Worm (Caenorhabditis elegans): ENCODE data around the gene srx-5.

The srx-5 gene

ce11 chrV:667459-667858, 32.4 kb upstream of the srx-5 start, which contains the start of gene nhr-180:
nhr-180 (minus strand) TSS chrV:667510.
- TF ChIP-seq unc-3 (GFP tag; conservative IDR thresholded peaks at IDR 0.05): no peak
- TF ChIP-seq unc-3 (tag; optimal IDR thresholded peaks at IDR 0.05): no peak
- TF ChIP-seq odd-2 (tag; optimal IDR thresholded peaks at IDR 0.05): no peak
- TF ChIP-seq pros-1 (tag; optimal IDR thresholded peaks at IDR 0.05): no peak
- TF ChIP-seq pag-3 (tag; optimal IDR thresholded peaks at IDR 0.05; ENCODE audit: borderline replicate concordance): no peak
- TF ChIP-seq F13H6.1 (tag; optimal IDR thresholded peaks at IDR 0.05): no peak
- no peak for TF ChIP-seq hlh-13 (GFP tag; optimal IDR thresholded peaks at IDR 0.05)
- TF ChIP-seq hlh-6 (tag; optimal IDR thresholded peaks at IDR 0.05): no peak
- no peak for TF ChIP-seq pax-1 (tag; optimal IDR thresholded peaks at IDR 0.05)
- no peak for TF ChIP-seq K09A11.1 (tag; optimal IDR thresholded peaks at IDR 0.05; ENCODE audit: insufficient read depth)
- TF ChIP-seq ref-2 (tag; optimal IDR thresholded peaks at IDR 0.05): no peak
- no peak for TF ChIP-seq tbx-2 (tag; optimal IDR thresholded peaks at IDR 0.05)

- TF ChIP-seq ceh-48 (tag; optimal IDR thresholded peaks at IDR 0.05): no peak
- TF ChIP-seq ceh-18 (tag; optimal IDR thresholded peaks at IDR 0.05): no peak
- no peak for TF ChIP-seq nhr-11 (tag; optimal IDR thresholded peaks at IDR 0.05)
- TF ChIP-seq ceh-14 (tag; optimal IDR thresholded peaks at IDR 0.05): no peak
- TF ChIP-seq tbx-2 (tag; optimal IDR thresholded peaks at IDR 0.05): no peak
- TF ChIP-seq pat-9 (tag; optimal IDR thresholded peaks at IDR 0.05): no peak
- no peak for TF ChIP-seq lim-6 (tag; optimal IDR thresholded peaks at IDR 0.05)
Observed at ce11 chrV:671342-671741, 28.5 kb upstream of the srx-5 start, which contains the start of gene sru-24. sru-24 (minus strand) TSS chrV:671442.

ce11 chrV:674213-674612, 25.7 kb upstream of the srx-5 start, which contains the start of gene sru-25:
sru-25 (minus strand) TSS chrV:674313.
- TF ChIP-seq fkh-10 (GFP tag; optimal IDR thresholded peaks at IDR 0.05): no peak
- no peak for TF ChIP-seq elt-2 (tag; optimal IDR thresholded peaks at IDR 0.05)
- TF ChIP-seq T23F11.4 (GFP tag; optimal IDR thresholded peaks at IDR 0.05): no peak
- TF ChIP-seq unc-86 (tag; optimal IDR thresholded peaks at IDR 0.05): no peak
- TF ChIP-seq ceh-22 (tag; optimal IDR thresholded peaks at IDR 0.05): no peak
- TF ChIP-seq K02D7.2 (tag; optimal IDR thresholded peaks at IDR 0.05): no peak
- no peak for TF ChIP-seq npax-4 (tag; optimal IDR thresholded peaks at IDR 0.05)
- no peak for TF ChIP-seq sdc-2 (tag; optimal IDR thresholded peaks at IDR 0.05)
- TF ChIP-seq rnt-1 (tag; optimal IDR thresholded peaks at IDR 0.05): no peak
- TF ChIP-seq tbx-2 (tag; optimal IDR thresholded peaks at IDR 0.05): no peak
- no peak for TF ChIP-seq K09A11.1 (tag; optimal IDR thresholded peaks at IDR 0.05; ENCODE audit: insufficient read depth)
- TF ChIP-seq ceh-9 (tag; optimal IDR thresholded peaks at IDR 0.05): no peak
- TF ChIP-seq che-1 (tag; optimal IDR thresholded peaks at IDR 0.05): no peak

- TF ChIP-seq pax-1 (tag; optimal IDR thresholded peaks at IDR 0.05) (no peak), syd-9 (tag; optimal IDR thresholded peaks at IDR 0.05) (no peak), C08G9.2 (tag; optimal IDR thresholded peaks at IDR 0.05) (no peak), K09A11.1 (tag; optimal IDR thresholded peaks at IDR 0.05; ENCODE audit: insufficient read depth) (no peak), F13H6.1 (tag; optimal IDR thresholded peaks at IDR 0.05) (no peak), elt-4 (tag; optimal IDR thresholded peaks at IDR 0.05) (no peak), nfya-1 (tag; optimal IDR thresholded peaks at IDR 0.05) (no peak), ceh-6 (GFP tag; optimal IDR thresholded peaks at IDR 0.05) (no peak), rnt-1 (tag; optimal IDR thresholded peaks at IDR 0.05) (no peak), ahr-1 (tag; optimal IDR thresholded peaks at IDR 0.05) (no peak), mec-3 (tag; optimal IDR thresholded peaks at IDR 0.05; ENCODE audit: borderline replicate concordance) (no peak), sox-4 (tag; optimal IDR thresholded peaks at IDR 0.05) (no peak), nhr-232 (tag; optimal IDR thresholded peaks at IDR 0.05) (no peak), ceh-45 (GFP tag; IDR thresholded peaks at IDR 0.05) (no peak)
Observed at ce11 chrV:676090-676489, 23.8 kb upstream of the srx-5 start.
